Worm (Caenorhabditis elegans): Measurements from ENCODE around the gene ndub-5.

ce11 chrII:5698869-5699268 is 7.7 kb upstream of the ndub-5 start, which contains the start of the genes C25H3.10 and C25H3.1:
- TF ChIP-seq elt-3 (tag; optimal IDR thresholded peaks at IDR 0.05) (no peak), skn-1 (tag; optimal IDR thresholded peaks at IDR 0.05) (no peak), isw-1 (GFP tag; IDR thresholded peaks at IDR 0.05) (no peak)
